Fruit fly (Drosophila melanogaster): ENCODE measurements around the gene CG33700.

CG33700 gene

DNA sequence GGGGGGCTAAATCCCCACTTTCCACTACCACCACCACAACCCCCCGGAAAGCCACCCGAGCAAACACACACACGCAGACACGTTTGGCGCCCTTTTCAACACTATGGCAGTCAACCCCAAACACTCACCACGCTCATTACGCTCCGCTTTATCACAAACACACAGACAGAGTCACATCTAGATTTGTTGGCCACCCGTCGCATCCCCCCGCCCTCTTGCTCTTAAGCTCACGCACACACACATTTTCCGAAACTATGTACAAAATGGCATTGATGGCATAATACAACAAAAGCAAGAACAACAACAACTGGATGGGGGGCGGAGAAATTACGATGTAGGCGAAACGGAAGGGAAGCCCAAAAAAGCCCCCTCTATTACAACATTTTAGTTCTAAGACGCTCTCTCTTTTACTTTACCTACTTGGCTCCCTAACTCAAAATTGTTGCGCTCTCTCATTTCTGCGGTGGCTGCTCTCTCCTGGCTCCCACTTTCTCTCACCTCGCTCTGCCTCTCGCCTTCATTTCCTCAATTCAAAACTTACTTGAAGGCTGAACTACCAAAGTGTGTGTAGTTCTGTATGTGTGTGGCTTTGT is 59.6 kb downstream of the CG33700 start (continued):
- no peak for TF ChIP-seq CG31441 (GFP tag; IDR thresholded peaks at IDR 0.05)
- peak; percentile 29; the same call in 1 of the 2 replicates for TF ChIP-seq vvl (GFP tag; IDR thresholded peaks at IDR 0.05)
- TF ChIP-seq CG12942 (GFP tag; optimal IDR thresholded peaks at IDR 0.05): no peak
- TF ChIP-seq chm (GFP tag; IDR thresholded peaks at IDR 0.05): no peak
- TF ChIP-seq Dek (tag; optimal IDR thresholded peaks at IDR 0.05): no peak
- TF ChIP-seq CG8478 (optimal IDR thresholded peaks at IDR 0.05): peak; percentile 77
- no peak for TF ChIP-seq CG7928 (GFP tag; optimal IDR thresholded peaks at IDR 0.05)
- no peak for TF ChIP-seq CG1529 (GFP tag; optimal IDR thresholded peaks at IDR 0.05)
- no peak for TF ChIP-seq CG15514 (GFP tag; optimal IDR thresholded peaks at IDR 0.05)
- TF ChIP-seq ERR (GFP tag; optimal IDR thresholded peaks at IDR 0.05): no peak
- TF ChIP-seq crol (GFP tag; IDR thresholded peaks at IDR 0.05): peak; percentile 91
- no peak for TF ChIP-seq CG7786 (GFP tag; optimal IDR thresholded peaks at IDR 0.05)
- TF ChIP-seq run (tag; optimal IDR thresholded peaks at IDR 0.05): no peak
- TF ChIP-seq yki (optimal IDR thresholded peaks at IDR 0.05): peak; percentile 49
- TF ChIP-seq CG4360 (GFP tag; IDR thresholded peaks at IDR 0.05): peak; percentile 75
- no peak for TF ChIP-seq CG11456 (GFP tag; IDR thresholded peaks at IDR 0.05)
- TF ChIP-seq grau (tag; optimal IDR thresholded peaks at IDR 0.05): no peak
- no peak for TF ChIP-seq scrt (GFP tag; optimal IDR thresholded peaks at IDR 0.05)
- TF ChIP-seq psq (GFP tag; optimal IDR thresholded peaks at IDR 0.05): no peak
- TF ChIP-seq CG11398 (GFP tag; optimal IDR thresholded peaks at IDR 0.05): no peak
- peak; percentile 28 for TF ChIP-seq Fer1 (GFP tag; optimal IDR thresholded peaks at IDR 0.05)
- TF ChIP-seq D19A (tag; optimal IDR thresholded peaks at IDR 0.05): no peak
- no peak for TF ChIP-seq eyg (GFP tag; optimal IDR thresholded peaks at IDR 0.05)
- no peak for TF ChIP-seq CG17359 (tag; optimal IDR thresholded peaks at IDR 0.05)
- peak; percentile 22 for TF ChIP-seq CG12071 (GFP tag; optimal IDR thresholded peaks at IDR 0.05)
- TF ChIP-seq hbn (GFP tag; IDR thresholded peaks at IDR 0.05; ENCODE audit: partially characterized antibody): peak; percentile 23; the same call in 1 of the 2 replicates
- TF ChIP-seq exex (tag; optimal IDR thresholded peaks at IDR 0.05): peak; percentile 16
- TF ChIP-seq Mes4 (GFP tag; optimal IDR thresholded peaks at IDR 0.05): no peak
- no peak for TF ChIP-seq CG8290 (GFP tag; optimal IDR thresholded peaks at IDR 0.05)
- TF ChIP-seq CG8290 (tag; optimal IDR thresholded peaks at IDR 0.05): peak; percentile 10 to 50
- TF ChIP-seq sima (GFP tag; optimal IDR thresholded peaks at IDR 0.05): no peak
- 0 out of 2 replicates have a peak, but pooled peaks have one; percentile 28 for TF ChIP-seq CG32767 (GFP tag; IDR thresholded peaks at IDR 0.05)
- TF ChIP-seq Dll (GFP tag; IDR thresholded peaks at IDR 0.05; ENCODE audit: partially characterized antibody): no peak
- no peak for TF ChIP-seq Fer3 (tag; optimal IDR thresholded peaks at IDR 0.05)
- no peak for TF ChIP-seq CG10979 (tag; optimal IDR thresholded peaks at IDR 0.05)
- TF ChIP-seq MTF-1 (GFP tag; optimal IDR thresholded peaks at IDR 0.05; ENCODE audit: borderline replicate concordance): peak; percentile 10
- no peak for TF ChIP-seq Poxn (GFP tag; IDR thresholded peaks at IDR 0.05)
- peak; percentile 15; the same call in 1 of the 2 replicates for TF ChIP-seq onecut (GFP tag; IDR thresholded peaks at IDR 0.05)
- TF ChIP-seq CG16863 (GFP tag; optimal IDR thresholded peaks at IDR 0.05): no peak
- TF ChIP-seq CG3847 (GFP tag; IDR thresholded peaks at IDR 0.05): 0 out of 2 replicates have a peak, but pooled peaks have one; percentile 17
- peak; percentile 50 for TF ChIP-seq CG10543 (GFP tag; optimal IDR thresholded peaks at IDR 0.05)
- 0 out of 3 replicates have a peak, but pooled peaks have one; percentile 16 for TF ChIP-seq z (GFP tag; IDR thresholded peaks at IDR 0.05)
- no peak for TF ChIP-seq CG18011 (GFP tag; optimal IDR thresholded peaks at IDR 0.05)
- no peak for TF ChIP-seq CG4730 (GFP tag; IDR thresholded peaks at IDR 0.05)
- TF ChIP-seq Pdp1 (GFP tag; optimal IDR thresholded peaks at IDR 0.05): peak in 1 of 2 experiments; percentile 88
- no peak for TF ChIP-seq CoRest (tag; optimal IDR thresholded peaks at IDR 0.05)
- no peak for TF ChIP-seq CG11560 (tag; IDR thresholded peaks at IDR 0.05)
- TF ChIP-seq ken (GFP tag; IDR thresholded peaks at IDR 0.05): no peak
- TF ChIP-seq CG16779 (GFP tag; IDR thresholded peaks at IDR 0.05): no peak
- no peak for TF ChIP-seq cas (GFP tag; IDR thresholded peaks at IDR 0.05)
- TF ChIP-seq CG12769 (tag; optimal IDR thresholded peaks at IDR 0.05): peak; percentile 30

Measured in whole organism, embryonic.